Fruit fly (Drosophila melanogaster) whole organism, embryonic: Measurements from ENCODE around the gene Pdhb.

Experiments
- Atf-2 ChIP-seq: fragments of 200-800 bp; sonication (Bioruptor generic); optimal IDR thresholded peaks from 2 replicates; lab custom pipeline; 2016; ENCODE audit warnings: missing biosample characterization, missing genetic modification characterization
- Atf6 ChIP-seq: fragments of 200-800 bp; sonication (Bioruptor generic); IDR thresholded peaks from 2 replicates; pipeline ENCODE4 v1.3.6; 2022; ENCODE audit warnings: missing biosample characterization, missing genetic modification characterization
- Bgb ChIP-seq: fragments of 200-800 bp; sonication (Bioruptor generic); IDR thresholded peaks from 2 replicates; pipeline ENCODE4 v1.3.6; 2022; ENCODE audit warnings: missing biosample characterization, missing genetic modification characterization; ENCODE audit not compliant: partially characterized antibody
- CG10267 ChIP-seq: fragments of 200-800 bp; sonication (Bioruptor generic); optimal IDR thresholded peaks from 2 replicates; lab custom pipeline; 2018; ENCODE audit warnings: missing biosample characterization, mild to moderate bottlenecking, missing genetic modification characterization, moderate library complexity
- CG10321 ChIP-seq: fragments of 200-800 bp; sonication (Bioruptor generic); IDR thresholded peaks from 2 replicates; pipeline ENCODE4 v1.3.6; 2022; ENCODE audit warnings: missing biosample characterization, missing genetic modification characterization
- CG10431 ChIP-seq: fragments of 200-800 bp; sonication (Bioruptor generic); optimal IDR thresholded peaks from 3 replicates; lab custom pipeline; 2018; ENCODE audit warnings: missing biosample characterization, mild to moderate bottlenecking, missing genetic modification characterization
- CG10543 ChIP-seq: fragments of 200-800 bp; sonication (Bioruptor generic); optimal IDR thresholded peaks from 3 replicates; lab custom pipeline; 2017; ENCODE audit warnings: missing biosample characterization, mild to moderate bottlenecking, missing genetic modification characterization, moderate library complexity
- CG11560 ChIP-seq: fragments of 200-800 bp; sonication (Bioruptor generic); IDR thresholded peaks from 3 replicates; pipeline ENCODE4 v1.3.6; 2022; ENCODE audit warnings: missing biosample characterization, missing genetic modification characterization
- CG11696 ChIP-seq: fragments of 200-800 bp; sonication (Bioruptor generic); IDR thresholded peaks from 2 replicates; pipeline ENCODE4 v1.3.6; 2022; ENCODE audit warnings: missing biosample characterization, missing genetic modification characterization
- CG12236 ChIP-seq: fragments of 200-800 bp; sonication (Bioruptor generic); optimal IDR thresholded peaks from 2 replicates; lab custom pipeline; 2016; ENCODE audit warnings: missing biosample characterization, missing genetic modification characterization
- CG13287 ChIP-seq: fragments of 200-800 bp; sonication (Bioruptor generic); IDR thresholded peaks from 2 replicates; pipeline ENCODE4 v1.3.6; 2022; ENCODE audit warnings: missing biosample characterization, missing genetic modification characterization; ENCODE audit not compliant: partially characterized antibody
- CG1647 ChIP-seq: fragments of 200-800 bp; sonication (Bioruptor generic); optimal IDR thresholded peaks from 3 replicates; lab custom pipeline; 2016; ENCODE audit warnings: missing biosample characterization, missing genetic modification characterization
- CG16863 ChIP-seq: fragments of 200-800 bp; sonication (Bioruptor generic); optimal IDR thresholded peaks from 3 replicates; lab custom pipeline; 2016; ENCODE audit warnings: missing biosample characterization, missing genetic modification characterization
- CG17361 ChIP-seq: fragments of 200-800 bp; sonication (Bioruptor generic); IDR thresholded peaks from 3 replicates; pipeline ENCODE4 v1.3.6; 2022; ENCODE audit warnings: missing biosample characterization, missing genetic modification characterization
- CG17802 ChIP-seq: fragments of 200-800 bp; sonication (Bioruptor generic); optimal IDR thresholded peaks from 2 replicates; lab custom pipeline; 2018; ENCODE audit warnings: missing biosample characterization, mild to moderate bottlenecking, missing genetic modification characterization, moderate library complexity
- CG2678 ChIP-seq: fragments of 200-800 bp; sonication (Bioruptor generic); optimal IDR thresholded peaks from 3 replicates; lab custom pipeline; 2019; ENCODE audit warnings: missing biosample characterization, mild to moderate bottlenecking, missing genetic modification characterization, moderate library complexity
- CG7556 ChIP-seq: fragments of 200-800 bp; sonication (Bioruptor generic); optimal IDR thresholded peaks from 2 replicates; lab custom pipeline; 2017; ENCODE audit warnings: missing biosample characterization, mild to moderate bottlenecking, missing genetic modification characterization
- CG8281 ChIP-seq: fragments of 200-800 bp; sonication (Bioruptor generic); optimal IDR thresholded peaks from 2 replicates; lab custom pipeline; 2018; ENCODE audit warnings: missing biosample characterization, mild to moderate bottlenecking, missing genetic modification characterization, moderate library complexity
- CG8290 ChIP-seq, 3 experiments: fragments of 200-800 bp; sonication (Bioruptor generic); optimal IDR thresholded peaks; 2 replicates each; lab custom pipeline; 2016 to 2019; ENCODE audit warnings: missing biosample characterization in 3 of 3, missing genetic modification characterization in 3 of 3, mild to moderate bottlenecking in 2 of 3, moderate library complexity in 1 of 3
- CG8359 ChIP-seq: fragments of 200-800 bp; sonication (Bioruptor generic); optimal IDR thresholded peaks from 2 replicates; lab custom pipeline; 2017; ENCODE audit warnings: missing biosample characterization, mild to moderate bottlenecking, missing genetic modification characterization, borderline replicate concordance
- CG8388 ChIP-seq: fragments of 200-800 bp; sonication (Bioruptor generic); optimal IDR thresholded peaks from 2 replicates; lab custom pipeline; 2019; ENCODE audit warnings: missing biosample characterization, mild to moderate bottlenecking, missing genetic modification characterization, moderate library complexity
- CG8478 ChIP-seq: fragments of >200 bp; optimal IDR thresholded peaks from 2 replicates; lab custom pipeline; 2018
- CHES-1-like ChIP-seq: fragments of 200-800 bp; sonication (Bioruptor generic); optimal IDR thresholded peaks from 2 replicates; lab custom pipeline; 2016; ENCODE audit warnings: missing biosample characterization, missing genetic modification characterization
- Dek ChIP-seq: fragments of 200-800 bp; sonication (Bioruptor generic); optimal IDR thresholded peaks from 3 replicates; lab custom pipeline; 2019; ENCODE audit warnings: missing biosample characterization, mild to moderate bottlenecking, missing genetic modification characterization, moderate library complexity
- Drgx ChIP-seq: fragments of 200-800 bp; sonication (Bioruptor generic); IDR thresholded peaks from 2 replicates; pipeline ENCODE4 v1.3.6; 2022; ENCODE audit warnings: missing biosample characterization, missing genetic modification characterization
- Gsc ChIP-seq: fragments of 200-800 bp; sonication (Bioruptor generic); IDR thresholded peaks from 2 replicates; pipeline ENCODE4 v1.3.6; 2022; ENCODE audit warnings: missing biosample characterization, missing genetic modification characterization
- Hr51 ChIP-seq, 2 experiments: fragments of 200-800 bp; sonication (Bioruptor generic); optimal IDR thresholded peaks; 2 replicates in 1 of 2; 3 replicates in 1 of 2; lab custom pipeline; 2016 to 2018; ENCODE audit warnings: missing biosample characterization in 2 of 2, missing genetic modification characterization in 2 of 2, mild to moderate bottlenecking in 1 of 2, moderate library complexity in 1 of 2
- Hr78 ChIP-seq, 2 experiments: fragments of 200-800 bp in 1 of 2; fragments of >200 bp in 1 of 2; sonication (Bioruptor generic) in 1 of 2; optimal IDR thresholded peaks; 2 replicates each; lab custom pipeline; 2017 to 2019; ENCODE audit warnings: missing biosample characterization in 2 of 2, missing genetic modification characterization in 2 of 2, mild to moderate bottlenecking in 1 of 2, moderate library complexity in 1 of 2
- Lhr ChIP-seq: fragments of 200-800 bp; sonication (Bioruptor generic); optimal IDR thresholded peaks from 3 replicates; lab custom pipeline; 2017; ENCODE audit warnings: mild to moderate bottlenecking, missing biosample characterization, missing genetic modification reagents, missing genetic modification characterization
- NfI ChIP-seq: fragments of 200-800 bp; sonication (Bioruptor generic); optimal IDR thresholded peaks from 3 replicates; lab custom pipeline; 2018; ENCODE audit warnings: missing biosample characterization, mild to moderate bottlenecking, missing genetic modification characterization, moderate library complexity
- Optix ChIP-seq: fragments of 200-800 bp; sonication (Bioruptor generic); IDR thresholded peaks from 3 replicates; pipeline ENCODE4 v1.3.6; 2022; ENCODE audit warnings: missing biosample characterization, missing genetic modification characterization
- Ravus ChIP-seq: fragments of 200-800 bp; sonication (Bioruptor generic); IDR thresholded peaks from 2 replicates; pipeline ENCODE4 v1.3.6; 2022; ENCODE audit warnings: missing biosample characterization, missing genetic modification characterization
- Six4 ChIP-seq: fragments of 200-800 bp; sonication (Bioruptor generic); optimal IDR thresholded peaks from 2 replicates; lab custom pipeline; 2016; ENCODE audit warnings: missing biosample characterization, missing genetic modification characterization
- ac ChIP-seq: fragments of 200-800 bp; sonication (Bioruptor generic); optimal IDR thresholded peaks from 3 replicates; lab custom pipeline; 2017; ENCODE audit warnings: missing biosample characterization, mild to moderate bottlenecking, missing genetic modification characterization
- amos ChIP-seq: fragments of 200-800 bp; sonication (Bioruptor generic); IDR thresholded peaks from 2 replicates; pipeline ENCODE4 v1.3.6; 2022; ENCODE audit warnings: missing biosample characterization, missing genetic modification characterization; ENCODE audit not compliant: partially characterized antibody
- bowl ChIP-seq: fragments of 200-800 bp; sonication (Bioruptor generic); IDR thresholded peaks from 2 replicates; pipeline ENCODE4 v1.3.6; 2022; ENCODE audit warnings: missing biosample characterization, missing genetic modification characterization
- btn ChIP-seq: fragments of 200-800 bp; sonication (Bioruptor generic); optimal IDR thresholded peaks from 2 replicates; lab custom pipeline; 2016; ENCODE audit warnings: missing biosample characterization, missing genetic modification characterization
- caup ChIP-seq: fragments of 200-800 bp; sonication (Bioruptor generic); optimal IDR thresholded peaks from 3 replicates; lab custom pipeline; 2017; ENCODE audit warnings: missing biosample characterization, mild to moderate bottlenecking, missing genetic modification characterization, moderate library complexity; ENCODE audit not compliant: severe bottlenecking
- chif ChIP-seq, 2 experiments: fragments of 200-800 bp; sonication (Bioruptor generic); optimal IDR thresholded peaks; 3 replicates each; lab custom pipeline; 2016; ENCODE audit warnings: missing biosample characterization in 2 of 2, missing genetic modification characterization in 2 of 2
- chn ChIP-seq: fragments of 200-800 bp; sonication (Bioruptor generic); optimal IDR thresholded peaks from 2 replicates; lab custom pipeline; 2016; ENCODE audit warnings: missing biosample characterization, missing genetic modification characterization
- fd3F ChIP-seq: fragments of 200-800 bp; sonication (Bioruptor generic); optimal IDR thresholded peaks from 2 replicates; lab custom pipeline; 2018; ENCODE audit warnings: missing biosample characterization, mild to moderate bottlenecking, missing genetic modification characterization, moderate library complexity
- kah ChIP-seq: fragments of 200-800 bp; sonication (Bioruptor generic); optimal IDR thresholded peaks from 2 replicates; lab custom pipeline; 2018; ENCODE audit warnings: missing biosample characterization, mild to moderate bottlenecking, missing genetic modification characterization
- luna ChIP-seq: fragments of 200-800 bp; sonication (Bioruptor generic); optimal IDR thresholded peaks from 2 replicates; lab custom pipeline; 2016; ENCODE audit warnings: missing biosample characterization, missing genetic modification characterization
- nerfin-2 ChIP-seq: fragments of 200-800 bp; sonication (Bioruptor generic); IDR thresholded peaks from 2 replicates; pipeline ENCODE4 v1.3.6; 2022; ENCODE audit warnings: missing biosample characterization, missing genetic modification characterization; ENCODE audit not compliant: partially characterized antibody
- nmo ChIP-seq: fragments of 200-800 bp; sonication (Bioruptor generic); optimal IDR thresholded peaks from 2 replicates; lab custom pipeline; 2018; ENCODE audit warnings: missing biosample characterization, mild to moderate bottlenecking, missing genetic modification characterization, moderate library complexity
- odd ChIP-seq: fragments of 200-800 bp; sonication (Bioruptor generic); optimal IDR thresholded peaks from 2 replicates; lab custom pipeline; 2017; ENCODE audit warnings: missing biosample characterization, mild to moderate bottlenecking, missing genetic modification characterization
- schlank ChIP-seq: fragments of 200-800 bp; sonication (Bioruptor generic); optimal IDR thresholded peaks from 2 replicates; lab custom pipeline; 2018; ENCODE audit warnings: missing biosample characterization, mild to moderate bottlenecking, missing genetic modification characterization
- so ChIP-seq: fragments of 200-800 bp; sonication (Bioruptor generic); IDR thresholded peaks from 3 replicates; pipeline ENCODE4 v1.3.6; 2022; ENCODE audit warnings: missing biosample characterization, missing genetic modification characterization
- z ChIP-seq: fragments of 200-800 bp; sonication (Bioruptor generic); IDR thresholded peaks from 3 replicates; pipeline ENCODE4 v1.3.6; 2022; ENCODE audit warnings: missing biosample characterization, missing genetic modification characterization

Pdhb gene

dm6 chr3R:29148072-29148471, 35.2 kb downstream of the Pdhb start, which contains the start of the genes CG11882 and Pglym78 (continued):
- TF ChIP-seq Hr51 (GFP tag; optimal IDR thresholded peaks at IDR 0.05; lab: Kevin White, UChicago), result peak; percentile 16 to 31
- no peak for TF ChIP-seq Dek (tag; lab: Kevin White, UChicago)
- TF ChIP-seq nmo, result peak; percentile 59
- no peak for TF ChIP-seq CG17802 (tag; lab: Kevin White, UChicago)
- peak; percentile 82 for TF ChIP-seq kah (GFP tag; lab: Kevin White, UChicago)
- peak; percentile 62; the same call in 1 of the 2 replicates for TF ChIP-seq Bgb (GFP tag; lab: Robert Waterston, UW)
- TF ChIP-seq Atf-2, result no peak
- peak; percentile 17 for TF ChIP-seq Six4 (GFP tag; lab: Kevin White, UChicago)
- TF ChIP-seq CG1647, result peak; percentile 36
- TF ChIP-seq CG8359, result no peak
- no peak for TF ChIP-seq CG8388
- TF ChIP-seq Drgx (GFP tag; lab: Robert Waterston, UW), result peak; percentile 37; the same call in 1 of the 2 replicates
- no peak for TF ChIP-seq Optix (GFP tag; lab: Robert Waterston, UW)
- TF ChIP-seq caup (GFP tag; lab: Kevin White, UChicago), result peak; percentile 44
- TF ChIP-seq CHES-1-like, result peak; percentile 80
- TF ChIP-seq CG17361, result no peak
- TF ChIP-seq odd (GFP tag; lab: Kevin White, UChicago), result no peak
- TF ChIP-seq CG10543 (GFP tag; lab: Kevin White, UChicago), result peak; percentile 42
- peak in 1 of 2 experiments; percentile 25 for TF ChIP-seq chif (GFP tag; optimal IDR thresholded peaks at IDR 0.05; lab: Kevin White, UChicago)
- TF ChIP-seq CG2678, result no peak
- peak; percentile 58; the same call in 1 of the 2 replicates for TF ChIP-seq amos (GFP tag; lab: Robert Waterston, UW)
- TF ChIP-seq nerfin-2, result peak; percentile 45; the same call in 1 of the 2 replicates
- TF ChIP-seq CG10267, result peak; percentile 36
- peak; percentile 30; the same call in 1 of the 2 replicates for TF ChIP-seq Atf6 (GFP tag; lab: Robert Waterston, UW)
- TF ChIP-seq bowl (GFP tag; lab: Robert Waterston, UW), result no peak
- TF ChIP-seq Lhr (GFP tag; lab: Kevin White, UChicago), result peak; percentile 89
- peak; percentile 78 for TF ChIP-seq CG13287 (GFP tag; lab: Robert Waterston, UW)
- TF ChIP-seq CG11560 (tag; lab: Robert Waterston, UW), result no peak
- TF ChIP-seq CG10321 (GFP tag; lab: Robert Waterston, UW), result no peak
- TF ChIP-seq ac (GFP tag; lab: Kevin White, UChicago), result no peak
- peak; percentile 73 for TF ChIP-seq chn (GFP tag; lab: Kevin White, UChicago)
- TF ChIP-seq CG8478 (lab: Kevin White, UChicago), result peak; percentile 20
- no peak for TF ChIP-seq fd3F (GFP tag; lab: Kevin White, UChicago)
- TF ChIP-seq z, result no peak
- TF ChIP-seq CG8281 (tag; lab: Kevin White, UChicago), result no peak
- TF ChIP-seq btn (GFP tag; lab: Kevin White, UChicago), result no peak
- no peak for TF ChIP-seq CG11696 (GFP tag; lab: Robert Waterston, UW)
- peak; percentile 15; the same call in 1 of the 3 replicates for TF ChIP-seq so (GFP tag; lab: Robert Waterston, UW)
- TF ChIP-seq luna, result no peak
- TF ChIP-seq CG16863, result peak; percentile 25
- TF ChIP-seq Hr78 (GFP tag; optimal IDR thresholded peaks at IDR 0.05; lab: Kevin White, UChicago), result peak in 1 of 2 experiments; percentile 62
- no peak for TF ChIP-seq Gsc (GFP tag; lab: Robert Waterston, UW)
- TF ChIP-seq Ravus (GFP tag; lab: Robert Waterston, UW), result no peak
- no peak for TF ChIP-seq CG12236 (GFP tag; lab: Kevin White, UChicago)
- TF ChIP-seq CG7556, result no peak
- no peak for TF ChIP-seq schlank (tag; lab: Kevin White, UChicago)
- peak; percentile 39 for TF ChIP-seq NfI
- TF ChIP-seq CG10431 (GFP tag; lab: Kevin White, UChicago), result no peak
- no peak for TF ChIP-seq CG8290 (GFP tag; optimal IDR thresholded peaks at IDR 0.05; lab: Kevin White, UChicago)
- no peak for TF ChIP-seq CG8290 (tag; optimal IDR thresholded peaks at IDR 0.05; lab: Kevin White, UChicago)
